Fruit fly (Drosophila melanogaster) whole organism, embryonic: ENCODE results near the gene Sk2.

Source experiments
- Abd-B ChIP-seq: fragments of 200-800 bp; sonication (Bioruptor generic); optimal IDR thresholded peaks from 2 replicates; lab custom pipeline; 2018; ENCODE audit warnings: missing biosample characterization, mild to moderate bottlenecking, missing genetic modification characterization, moderate library complexity
- CG1024 ChIP-seq: fragments of 200-800 bp; sonication (Bioruptor generic); IDR thresholded peaks from 2 replicates; pipeline ENCODE4 v1.3.6; 2022; ENCODE audit warnings: missing biosample characterization, missing genetic modification characterization
- CG10462 ChIP-seq: fragments of 200-800 bp; sonication (Bioruptor generic); optimal IDR thresholded peaks from 2 replicates; lab custom pipeline; 2016; ENCODE audit warnings: missing biosample characterization, missing genetic modification characterization
- CG11456 ChIP-seq: fragments of 200-800 bp; sonication (Bioruptor generic); IDR thresholded peaks from 3 replicates; pipeline ENCODE4 v1.3.6; 2022; ENCODE audit warnings: missing biosample characterization, missing genetic modification characterization
- CG12391 ChIP-seq: fragments of 200-800 bp; sonication (Bioruptor generic); optimal IDR thresholded peaks from 3 replicates; lab custom pipeline; 2018; ENCODE audit warnings: missing biosample characterization, mild to moderate bottlenecking, missing genetic modification characterization, moderate library complexity
- CG14441 ChIP-seq: fragments of 200-800 bp; sonication (Bioruptor generic); IDR thresholded peaks from 2 replicates; pipeline ENCODE4 v1.3.6; 2022; ENCODE audit warnings: missing biosample characterization, missing genetic modification characterization
- CG18262 ChIP-seq: fragments of 200-800 bp; optimal IDR thresholded peaks from 3 replicates; lab custom pipeline; 2019; ENCODE audit warnings: missing biosample characterization, mild to moderate bottlenecking, missing genetic modification characterization, moderate library complexity
- CG18599 ChIP-seq: fragments of 200-800 bp; sonication (Bioruptor generic); optimal IDR thresholded peaks from 3 replicates; lab custom pipeline; 2017; ENCODE audit warnings: missing biosample characterization, missing genetic modification characterization, mild to moderate bottlenecking, moderate library complexity, missing genetic modification reagents
- CG2202 ChIP-seq: fragments of 200-800 bp; sonication (Bioruptor generic); optimal IDR thresholded peaks from 2 replicates; lab custom pipeline; 2018; ENCODE audit warnings: missing biosample characterization, mild to moderate bottlenecking, missing genetic modification characterization
- CG3065 ChIP-seq: fragments of 200-800 bp; sonication (Bioruptor generic); optimal IDR thresholded peaks from 2 replicates; lab custom pipeline; 2016; ENCODE audit warnings: missing biosample characterization, missing genetic modification characterization
- CG31388 ChIP-seq: fragments of 200-800 bp; sonication (Bioruptor generic); optimal IDR thresholded peaks from 2 replicates; lab custom pipeline; 2016; ENCODE audit warnings: missing biosample characterization, missing genetic modification characterization
- CG3163 ChIP-seq: fragments of 200-800 bp; sonication (Bioruptor generic); optimal IDR thresholded peaks from 3 replicates; lab custom pipeline; 2016; ENCODE audit warnings: missing biosample characterization, missing genetic modification characterization
- CG4617 ChIP-seq: fragments of 200-800 bp; sonication (Bioruptor generic); optimal IDR thresholded peaks from 3 replicates; lab custom pipeline; 2016; ENCODE audit warnings: missing biosample characterization, missing genetic modification characterization, borderline replicate concordance
- CG6765 ChIP-seq: fragments of 200-800 bp; sonication (Bioruptor generic); optimal IDR thresholded peaks from 3 replicates; lab custom pipeline; 2017; ENCODE audit warnings: missing biosample characterization, mild to moderate bottlenecking, missing genetic modification characterization
- CG7271 ChIP-seq: fragments of 200-800 bp; sonication (Bioruptor generic); optimal IDR thresholded peaks from 2 replicates; lab custom pipeline; 2018; ENCODE audit warnings: missing biosample characterization, mild to moderate bottlenecking, missing genetic modification characterization, moderate library complexity
- CG8281 ChIP-seq: fragments of 200-800 bp; sonication (Bioruptor generic); optimal IDR thresholded peaks from 2 replicates; lab custom pipeline; 2018; ENCODE audit warnings: missing biosample characterization, mild to moderate bottlenecking, missing genetic modification characterization, moderate library complexity
- CG8290 ChIP-seq, 3 experiments: fragments of 200-800 bp; sonication (Bioruptor generic); optimal IDR thresholded peaks; 2 replicates each; lab custom pipeline; 2016 to 2019; ENCODE audit warnings: missing biosample characterization in 3 of 3, missing genetic modification characterization in 3 of 3, mild to moderate bottlenecking in 2 of 3, moderate library complexity in 1 of 3
- CG9727 ChIP-seq: fragments of 200-800 bp; sonication (Bioruptor generic); optimal IDR thresholded peaks from 3 replicates; lab custom pipeline; 2017; ENCODE audit warnings: missing biosample characterization, mild to moderate bottlenecking, missing genetic modification characterization
- CHES-1-like ChIP-seq: fragments of 200-800 bp; sonication (Bioruptor generic); optimal IDR thresholded peaks from 2 replicates; lab custom pipeline; 2016; ENCODE audit warnings: missing biosample characterization, missing genetic modification characterization
- D19B ChIP-seq: fragments of 200-800 bp; sonication (Bioruptor generic); optimal IDR thresholded peaks from 2 replicates; lab custom pipeline; 2017; ENCODE audit warnings: missing biosample characterization, mild to moderate bottlenecking, missing genetic modification characterization
- Dref ChIP-seq: fragments of 200-800 bp; sonication (Bioruptor generic); IDR thresholded peaks from 2 replicates; pipeline ENCODE4 v1.3.6; 2022; ENCODE audit warnings: missing biosample characterization, missing genetic modification characterization
- Hmr ChIP-seq: fragments of 200-800 bp; sonication (Bioruptor generic); optimal IDR thresholded peaks from 3 replicates; lab custom pipeline; 2017; ENCODE audit warnings: mild to moderate bottlenecking, missing biosample characterization, missing genetic modification reagents, missing genetic modification characterization
- MBD-R2 ChIP-seq: fragments of 200-800 bp; sonication (Bioruptor generic); IDR thresholded peaks from 2 replicates; pipeline ENCODE4 v1.3.6; 2022; ENCODE audit warnings: missing biosample characterization, missing genetic modification characterization
- NFAT ChIP-seq: fragments of 200-800 bp; sonication (Bioruptor generic); IDR thresholded peaks from 2 replicates; pipeline ENCODE4 v1.3.6; 2022; ENCODE audit warnings: missing biosample characterization, missing genetic modification characterization
- Opbp ChIP-seq: fragments of 200-800 bp; sonication (Bioruptor generic); IDR thresholded peaks from 3 replicates; pipeline ENCODE4 v1.3.6; 2022; ENCODE audit warnings: missing biosample characterization, missing genetic modification characterization; ENCODE audit not compliant: partially characterized antibody
- Pdp1 ChIP-seq, 2 experiments: fragments of 200-800 bp; sonication (Bioruptor generic); optimal IDR thresholded peaks; 3 replicates each; lab custom pipeline; 2016; ENCODE audit warnings: missing biosample characterization in 2 of 2, missing genetic modification characterization in 2 of 2, mild to moderate bottlenecking in 1 of 2, moderate library complexity in 1 of 2
- Ptx1 ChIP-seq: fragments of 200-800 bp; sonication (Bioruptor generic); IDR thresholded peaks from 2 replicates; pipeline ENCODE4 v1.3.6; 2022; ENCODE audit warnings: missing biosample characterization, missing genetic modification characterization
- Spps ChIP-seq: fragments of 200-800 bp; sonication (Bioruptor generic); optimal IDR thresholded peaks from 2 replicates; lab custom pipeline; 2018; ENCODE audit warnings: missing biosample characterization, mild to moderate bottlenecking, missing genetic modification characterization
- TFAM ChIP-seq: fragments of 200-800 bp; sonication (Bioruptor generic); optimal IDR thresholded peaks from 2 replicates; lab custom pipeline; 2017; ENCODE audit warnings: missing biosample characterization, missing genetic modification characterization, inconsistent platforms
- Taf1 ChIP-seq: fragments of 200-800 bp; sonication (Bioruptor generic); IDR thresholded peaks from 2 replicates; pipeline ENCODE4 v1.3.6; 2022; ENCODE audit warnings: missing biosample characterization, missing genetic modification characterization
- YL-1 ChIP-seq: fragments of 200-800 bp; sonication (Bioruptor generic); optimal IDR thresholded peaks from 3 replicates; lab custom pipeline; 2017; ENCODE audit warnings: missing biosample characterization, mild to moderate bottlenecking, missing genetic modification characterization
- bcd ChIP-seq: fragments of 200-800 bp; sonication (Bioruptor generic); optimal IDR thresholded peaks from 2 replicates; lab custom pipeline; 2017; ENCODE audit warnings: missing biosample characterization, mild to moderate bottlenecking, missing genetic modification characterization
- btn ChIP-seq: fragments of 200-800 bp; sonication (Bioruptor generic); optimal IDR thresholded peaks from 2 replicates; lab custom pipeline; 2016; ENCODE audit warnings: missing biosample characterization, missing genetic modification characterization
- chif ChIP-seq, 2 experiments: fragments of 200-800 bp; sonication (Bioruptor generic); optimal IDR thresholded peaks; 3 replicates each; lab custom pipeline; 2016; ENCODE audit warnings: missing biosample characterization in 2 of 2, missing genetic modification characterization in 2 of 2
- croc ChIP-seq: fragments of 200-800 bp; sonication (Bioruptor generic); conservative IDR thresholded peaks from 3 replicates; pipeline ENCODE4 v1.3.6; 2022; ENCODE audit warnings: missing biosample characterization, missing genetic modification characterization
- fd96Cb ChIP-seq: fragments of 200-800 bp; sonication (Bioruptor generic); optimal IDR thresholded peaks from 2 replicates; lab custom pipeline; 2018; ENCODE audit warnings: missing biosample characterization, mild to moderate bottlenecking, missing genetic modification characterization, moderate library complexity
- hbn ChIP-seq: fragments of 200-800 bp; sonication (Bioruptor generic); IDR thresholded peaks from 2 replicates; pipeline ENCODE4 v1.3.6; 2022; ENCODE audit warnings: missing biosample characterization, missing genetic modification characterization; ENCODE audit not compliant: partially characterized antibody
- lbe ChIP-seq: fragments of 200-800 bp; sonication (Bioruptor generic); optimal IDR thresholded peaks from 2 replicates; lab custom pipeline; 2016; ENCODE audit warnings: missing biosample characterization, mild to moderate bottlenecking, missing genetic modification characterization
- pita ChIP-seq: fragments of 200-800 bp; sonication (Bioruptor generic); optimal IDR thresholded peaks from 2 replicates; lab custom pipeline; 2017; ENCODE audit warnings: missing biosample characterization, mild to moderate bottlenecking, missing genetic modification characterization
- repo ChIP-seq: fragments of 200-800 bp; sonication (Bioruptor generic); optimal IDR thresholded peaks from 2 replicates; lab custom pipeline; 2016; ENCODE audit warnings: missing biosample characterization, missing genetic modification characterization
- row ChIP-seq: fragments of 200-800 bp; sonication (Bioruptor generic); IDR thresholded peaks from 3 replicates; pipeline ENCODE4 v1.3.6; 2022; ENCODE audit warnings: missing biosample characterization, missing genetic modification characterization
- scrt ChIP-seq: fragments of 200-800 bp; sonication (Bioruptor generic); optimal IDR thresholded peaks from 2 replicates; lab custom pipeline; 2018; ENCODE audit warnings: missing biosample characterization, mild to moderate bottlenecking, missing genetic modification characterization, moderate library complexity
- sim ChIP-seq: fragments of 200-800 bp; sonication (Bioruptor generic); IDR thresholded peaks from 2 replicates; pipeline ENCODE4 v1.3.6; 2022; ENCODE audit warnings: missing biosample characterization, missing genetic modification characterization
- so ChIP-seq: fragments of 200-800 bp; sonication (Bioruptor generic); IDR thresholded peaks from 3 replicates; pipeline ENCODE4 v1.3.6; 2022; ENCODE audit warnings: missing biosample characterization, missing genetic modification characterization
- sqz ChIP-seq: fragments of 200-800 bp; sonication (Bioruptor generic); optimal IDR thresholded peaks from 3 replicates; lab custom pipeline; 2018; ENCODE audit warnings: missing biosample characterization, mild to moderate bottlenecking, missing genetic modification characterization
- sr ChIP-seq: fragments of 200-800 bp; sonication (Bioruptor generic); IDR thresholded peaks from 3 replicates; pipeline ENCODE4 v1.3.6; 2022; ENCODE audit warnings: missing biosample characterization, missing genetic modification characterization
- wdn ChIP-seq: fragments of 200-800 bp; sonication (Bioruptor generic); IDR thresholded peaks from 2 replicates; pipeline ENCODE4 v1.3.6; 2022; ENCODE audit warnings: missing biosample characterization, missing genetic modification characterization
- zfh2 ChIP-seq: fragments of 200-800 bp; sonication (Bioruptor generic); optimal IDR thresholded peaks from 2 replicates; lab custom pipeline; 2016; ENCODE audit warnings: missing biosample characterization, missing genetic modification characterization

Gene Sk2

dm6 chr3L:3046325-3047156 is at the start of gene Sk2, which contains the start of gene scramb2 (continued):
- TF ChIP-seq NFAT (peak; percentile 94), CG14441 (peak; percentile 93), lbe (GFP tag; lab: Kevin White, UChicago) (peak; percentile 93), Ptx1 (GFP tag; lab: Robert Waterston, UW) (peak; percentile 92), sr (peak; percentile 96), row (GFP tag; lab: Robert Waterston, UW) (peak; percentile 95), CG6765 (GFP tag; lab: Kevin White, UChicago) (peak; percentile 92), CG18262 (tag; lab: Kevin White, UChicago) (peak; percentile 95), CG4617 (peak; percentile 63), CG3065 (GFP tag; lab: Kevin White, UChicago) (peak; percentile 96), Pdp1 (GFP tag; optimal IDR thresholded peaks at IDR 0.05; lab: Kevin White, UChicago) (peak; percentile 83 to 86), CG1024 (GFP tag; lab: Robert Waterston, UW) (peak; percentile 88), CG18599 (GFP tag; lab: Kevin White, UChicago) (peak; percentile 96), zfh2 (GFP tag; lab: Kevin White, UChicago) (peak; percentile 79), repo (GFP tag; lab: Kevin White, UChicago) (peak; percentile 80), CG2202 (tag; lab: Kevin White, UChicago) (peak; percentile 87), scrt (GFP tag; lab: Kevin White, UChicago) (peak; percentile 91), D19B (GFP tag; lab: Kevin White, UChicago) (peak; percentile 83), Dref (peak; percentile 38; the same call in 1 of the 2 replicates), CG3163 (GFP tag; lab: Kevin White, UChicago) (peak; percentile 42), sqz (GFP tag; lab: Kevin White, UChicago) (peak; percentile 95), Spps (tag; lab: Kevin White, UChicago) (peak; percentile 89), CG10462 (peak; percentile 87), MBD-R2 (GFP tag; lab: Robert Waterston, UW) (peak; percentile 80), bcd (GFP tag; lab: Kevin White, UChicago) (peak; percentile 95), CG11456 (GFP tag; lab: Robert Waterston, UW) (peak; percentile 96), chif (GFP tag; optimal IDR thresholded peaks at IDR 0.05; lab: Kevin White, UChicago) (peak; percentile 77 to 89), btn (GFP tag; lab: Kevin White, UChicago) (peak; percentile 77), CG8290 (GFP tag; optimal IDR thresholded peaks at IDR 0.05; lab: Kevin White, UChicago) (peak; percentile 82), CG8290 (tag; optimal IDR thresholded peaks at IDR 0.05; lab: Kevin White, UChicago) (peak; percentile 80 to 93), so (GFP tag; lab: Robert Waterston, UW) (peak; percentile 95; the same call in 2 of the 3 replicates), Abd-B (GFP tag; lab: Kevin White, UChicago) (peak; percentile 89), CHES-1-like (GFP tag; lab: Kevin White, UChicago) (peak; percentile 57), CG12391 (tag; lab: Kevin White, UChicago) (peak; percentile 93), pita (GFP tag; lab: Kevin White, UChicago) (no peak), CG7271 (tag; lab: Kevin White, UChicago) (peak; percentile 88), YL-1 (peak; percentile 88), CG9727 (peak; percentile 94), wdn (GFP tag; lab: Robert Waterston, UW) (peak; percentile 93), TFAM (peak; percentile 85), fd96Cb (peak; percentile 94), croc (peak; percentile 83), Hmr (peak; percentile 97), Taf1 (GFP tag; lab: Robert Waterston, UW) (peak; percentile 92), Opbp (GFP tag; lab: Robert Waterston, UW) (no peak), hbn (GFP tag; lab: Robert Waterston, UW) (no peak), sim (peak; percentile 92), CG31388 (GFP tag; lab: Kevin White, UChicago) (peak; percentile 80), CG8281 (peak; percentile 84)
